Worm (Caenorhabditis elegans) whole organism, L4/young adult: ENCODE data around the gene Y57A10A.4.

ENCODE experiments used
- W03F9.2 ChIP-seq: fragments of 150-350 bp; optimal IDR thresholded peaks from 2 replicates; lab custom pipeline; 2014; ENCODE audit warnings: missing biosample characterization, missing genetic modification characterization
- dao-5 ChIP-seq: sonication (generic microtip); optimal IDR thresholded peaks from 2 replicates; lab custom pipeline; 2016; ENCODE audit warnings: missing genotype, missing genetic modification characterization, moderate library complexity, missing compliant biosample characterization
- him-1 ChIP-seq: sonication (generic microtip); optimal IDR thresholded peaks from 2 replicates; lab custom pipeline; 2016; ENCODE audit warnings: missing genotype, missing genetic modification reagents, missing genetic modification characterization, missing compliant biosample characterization

DNA sequence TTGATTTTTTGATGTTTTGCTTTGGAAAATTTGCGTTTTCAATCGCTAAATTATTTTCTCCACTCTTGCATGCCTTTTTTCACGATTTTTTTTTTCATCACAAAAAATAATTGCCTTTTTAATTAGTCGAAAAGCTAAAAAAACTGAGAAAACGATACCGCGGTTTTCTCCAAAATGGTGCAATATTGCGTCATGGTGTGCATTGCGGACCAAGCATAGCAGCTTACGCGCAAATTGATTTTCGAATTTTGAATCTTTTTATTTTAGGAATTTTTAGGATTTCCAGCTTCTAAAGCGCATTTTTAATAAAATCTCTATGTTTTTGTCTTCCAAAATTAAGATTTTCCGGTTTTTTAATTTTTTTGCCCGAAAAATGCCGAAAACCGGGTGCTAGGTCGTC, 1.5 kb upstream of the Y57A10A.4 start:
- no peak for TF ChIP-seq dao-5 (tag; lab: Kevin White, UChicago)
- no peak for TF ChIP-seq him-1 (tag; lab: Kevin White, UChicago)
- TF ChIP-seq W03F9.2 (tag; lab: Kevin White, UChicago), result no peak
